Fruit fly (Drosophila melanogaster): ENCODE measurements around the gene Ugt35A1.

The Ugt35A1 gene

DNA sequence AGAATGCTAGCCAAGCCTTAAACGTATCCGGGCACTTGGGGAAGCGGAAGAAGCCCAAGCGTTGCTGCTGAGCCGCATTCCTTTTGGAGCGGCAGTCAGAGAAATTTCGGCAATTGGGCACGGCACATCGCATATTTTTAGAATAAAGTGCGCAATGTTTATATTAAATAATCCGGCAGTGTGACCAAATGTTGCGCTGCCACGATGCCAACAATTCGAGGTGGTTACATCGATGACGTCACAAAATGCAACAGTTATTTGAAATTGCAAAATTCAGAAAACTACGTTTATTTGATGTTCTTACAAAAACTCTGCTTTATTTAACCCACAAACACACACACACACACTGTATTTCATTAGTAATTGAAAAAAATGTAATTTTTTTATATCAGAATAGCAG, 47.4 kb upstream of the Ugt35A1 start, which contains the start of gene CG6689:
Gene CG6689, minus strand, starts transcription at position 182 of the 400 bp plus-strand sequence.
- TF ChIP-seq jim (GFP tag; optimal IDR thresholded peaks at IDR 0.05), result no peak
- TF ChIP-seq h (GFP tag; optimal IDR thresholded peaks at IDR 0.05), result peak; percentile 8
- peak; percentile 64 for TF ChIP-seq woc (GFP tag; optimal IDR thresholded peaks at IDR 0.05)
- peak; percentile 46 for TF ChIP-seq Hr83 (GFP tag; optimal IDR thresholded peaks at IDR 0.05; ENCODE audit: poor library complexity, severe bottlenecking)
- no peak for TF ChIP-seq CrebA (GFP tag; optimal IDR thresholded peaks at IDR 0.05; ENCODE audit: borderline replicate concordance)

DNA sequence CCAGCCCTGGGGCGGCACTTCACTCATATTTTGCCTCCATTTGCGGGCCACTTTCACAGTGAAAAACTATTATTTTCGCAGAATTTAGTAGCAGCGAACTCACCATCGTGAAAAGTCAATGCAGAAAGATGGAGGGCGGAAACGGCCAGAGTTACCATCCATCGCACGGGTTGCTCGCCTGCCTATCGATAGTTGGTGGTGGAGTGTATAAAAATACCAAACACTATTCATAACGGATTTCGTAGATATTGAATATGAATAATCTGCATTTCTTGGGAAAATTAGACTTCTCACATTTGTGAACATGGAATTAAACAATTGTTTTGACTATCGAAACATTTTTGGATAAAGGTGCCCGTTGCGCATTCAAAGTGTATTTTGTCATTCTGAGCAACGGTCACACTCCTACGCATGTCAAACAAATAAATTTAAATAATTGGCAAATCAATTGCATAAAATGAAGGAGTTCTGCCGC, 43.7 kb upstream of the Ugt35A1 start, which contains the start of the genes RpS25 and CG4820:
Gene RpS25, minus strand, starts transcription at position 132 of the 475 bp plus-strand sequence.
Gene CG4820, plus strand, starts transcription at position 380 of the 475 bp plus-strand sequence.
- TF ChIP-seq GATAd (GFP tag; optimal IDR thresholded peaks at IDR 0.05) (no peak), Dfd (GFP tag; optimal IDR thresholded peaks at IDR 0.05) (no peak), fru (GFP tag; optimal IDR thresholded peaks at IDR 0.05) (peak; percentile 83), Hnf4 (GFP tag; optimal IDR thresholded peaks at IDR 0.05) (peak; percentile 52), HLH106 (tag; optimal IDR thresholded peaks at IDR 0.05) (peak; percentile 83), pan (optimal IDR thresholded peaks at IDR 0.05) (no peak), lola (GFP tag; optimal IDR thresholded peaks at IDR 0.05) (no peak), Myc (optimal IDR thresholded peaks at IDR 0.05) (peak; percentile 60), Vsx2 (GFP tag; optimal IDR thresholded peaks at IDR 0.05; ENCODE audit: partially characterized antibody) (peak; percentile 95), Sp1 (GFP tag; optimal IDR thresholded peaks at IDR 0.05) (peak; percentile 89), foxo (GFP tag; optimal IDR thresholded peaks at IDR 0.05) (peak in 1 of 2 experiments; percentile 78), Jra (GFP tag; optimal IDR thresholded peaks at IDR 0.05) (peak; percentile 78), Hr83 (GFP tag; optimal IDR thresholded peaks at IDR 0.05; ENCODE audit: poor library complexity, severe bottlenecking) (peak; percentile 93), sage (GFP tag; optimal IDR thresholded peaks at IDR 0.05) (no peak), woc (GFP tag; optimal IDR thresholded peaks at IDR 0.05) (peak; percentile 12), CrebA (GFP tag; optimal IDR thresholded peaks at IDR 0.05; ENCODE audit: borderline replicate concordance) (no peak), N (GFP tag; optimal IDR thresholded peaks at IDR 0.05) (no peak), OdsH (GFP tag; optimal IDR thresholded peaks at IDR 0.05) (peak; percentile 82), dl (GFP tag; optimal IDR thresholded peaks at IDR 0.05; ENCODE audit: insufficient read depth in 1 of 2, partially characterized antibody in 2 of 2) (no peak), brk (GFP tag; optimal IDR thresholded peaks at IDR 0.05) (no peak), sv (GFP tag; optimal IDR thresholded peaks at IDR 0.05) (peak; percentile 82), ey (GFP tag; optimal IDR thresholded peaks at IDR 0.05) (peak; percentile 69), dmrt93B (GFP tag; optimal IDR thresholded peaks at IDR 0.05) (peak; percentile 95), Abd-B (GFP tag; optimal IDR thresholded peaks at IDR 0.05) (no peak), CG32264 (GFP tag; optimal IDR thresholded peaks at IDR 0.05) (peak; percentile 56), dsf (GFP tag; optimal IDR thresholded peaks at IDR 0.05; ENCODE audit: borderline replicate concordance) (peak; percentile 18), br (GFP tag; optimal IDR thresholded peaks at IDR 0.05) (peak; percentile 88), CG9705 (GFP tag; optimal IDR thresholded peaks at IDR 0.05) (peak; percentile 91), Dif (GFP tag; optimal IDR thresholded peaks at IDR 0.05; ENCODE audit: partially characterized antibody) (peak; percentile 52), Rel (GFP tag; optimal IDR thresholded peaks at IDR 0.05) (no peak), Rel (tag; optimal IDR thresholded peaks at IDR 0.05) (peak; percentile 61), tai (GFP tag; optimal IDR thresholded peaks at IDR 0.05) (no peak), jim (GFP tag; optimal IDR thresholded peaks at IDR 0.05) (no peak), usp (GFP tag; optimal IDR thresholded peaks at IDR 0.05) (no peak), psq (GFP tag; optimal IDR thresholded peaks at IDR 0.05) (peak; percentile 63), Mio (GFP tag; optimal IDR thresholded peaks at IDR 0.05) (peak; percentile 77), h (GFP tag; optimal IDR thresholded peaks at IDR 0.05) (peak; percentile 89), rgr (GFP tag; optimal IDR thresholded peaks at IDR 0.05) (peak; percentile 93), Hr78 (GFP tag; optimal IDR thresholded peaks at IDR 0.05) (no peak)
